Fruit fly (Drosophila melanogaster): ENCODE data around the gene eff.

eff gene

DNA sequence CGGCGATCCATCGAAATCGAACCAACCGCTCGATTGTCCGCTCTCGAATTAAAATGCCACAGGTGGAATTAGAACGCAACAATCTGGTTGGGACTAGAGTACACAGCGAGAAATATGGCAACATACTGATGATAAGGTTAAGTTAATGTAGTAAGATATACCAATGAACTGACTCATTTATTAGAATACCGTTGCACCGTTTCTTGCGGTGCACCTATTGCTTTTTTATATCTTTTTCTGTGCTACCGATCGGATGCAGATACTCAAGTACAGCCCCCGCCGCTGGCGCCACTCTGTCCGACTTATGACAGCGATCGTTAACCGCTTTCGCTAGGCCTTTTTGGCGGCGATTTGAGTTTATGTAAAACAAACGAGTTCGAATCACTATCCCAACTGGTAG lies 21.0 kb downstream of the eff start (continued):
- TF ChIP-seq prd (optimal IDR thresholded peaks at IDR 0.05) (no peak), prd (GFP tag; IDR thresholded peaks at IDR 0.05) (peak; percentile 30; the same call in 1 of the 3 replicates), pan (optimal IDR thresholded peaks at IDR 0.05) (no peak), pan (GFP tag; optimal IDR thresholded peaks at IDR 0.05 in 1 of 2, IDR thresholded peaks at IDR 0.05 in 1 of 2) (peak in 1 of 2 experiments; percentile 11), Adf1 (GFP tag; IDR thresholded peaks at IDR 0.05) (no peak), CG2889 (GFP tag; IDR thresholded peaks at IDR 0.05) (no peak), CG8281 (tag; optimal IDR thresholded peaks at IDR 0.05) (no peak), MTF-1 (GFP tag; optimal IDR thresholded peaks at IDR 0.05; ENCODE audit: borderline replicate concordance) (no peak), Hsf (GFP tag; optimal IDR thresholded peaks at IDR 0.05) (peak; percentile 33), CG10274 (GFP tag; optimal IDR thresholded peaks at IDR 0.05) (no peak), CG11723 (GFP tag; optimal IDR thresholded peaks at IDR 0.05) (no peak), Ets65A (GFP tag) (peak; percentile 8), CG12744 (GFP tag; optimal IDR thresholded peaks at IDR 0.05) (no peak), CG4360 (GFP tag; IDR thresholded peaks at IDR 0.05) (no peak), unc-4 (GFP tag; IDR thresholded peaks at IDR 0.05; ENCODE audit: partially characterized antibody) (no peak), sens (GFP tag) (peak; percentile 85), CG34376 (GFP tag; optimal IDR thresholded peaks at IDR 0.05) (no peak), sisA (GFP tag; IDR thresholded peaks at IDR 0.05) (0 out of 2 replicates have a peak, but pooled peaks have one; percentile 20), nmo (GFP tag; optimal IDR thresholded peaks at IDR 0.05) (peak; percentile 39), tin (GFP tag; optimal IDR thresholded peaks at IDR 0.05) (no peak), jumu (GFP tag; optimal IDR thresholded peaks at IDR 0.05) (no peak), tgo (GFP tag; IDR thresholded peaks at IDR 0.05) (no peak), ase (GFP tag; IDR thresholded peaks at IDR 0.05) (no peak), CG11085 (GFP tag; IDR thresholded peaks at IDR 0.05) (no peak), dmrt99B (tag; optimal IDR thresholded peaks at IDR 0.05) (peak; percentile 23), chm (GFP tag; IDR thresholded peaks at IDR 0.05) (no peak), dysf (GFP tag; IDR thresholded peaks at IDR 0.05) (0 out of 3 replicates have a peak, but pooled peaks have one; percentile 31), CG2120 (GFP tag; optimal IDR thresholded peaks at IDR 0.05) (peak; percentile 1), Ptx1 (GFP tag; IDR thresholded peaks at IDR 0.05) (peak; percentile 41; the same call in 1 of the 2 replicates), lbe (GFP tag; optimal IDR thresholded peaks at IDR 0.05) (no peak), so (GFP tag; IDR thresholded peaks at IDR 0.05) (0 out of 3 replicates have a peak, but pooled peaks have one; percentile 15), az2 (GFP tag; optimal IDR thresholded peaks at IDR 0.05) (no peak), D19A (tag; optimal IDR thresholded peaks at IDR 0.05) (no peak), CG7839 (tag; optimal IDR thresholded peaks at IDR 0.05) (peak; percentile 19), CG1792 (GFP tag; optimal IDR thresholded peaks at IDR 0.05) (no peak), sna (GFP tag; IDR thresholded peaks at IDR 0.05; ENCODE audit: partially characterized antibody) (no peak), zfh2 (GFP tag; optimal IDR thresholded peaks at IDR 0.05) (peak; percentile 8), dpn (GFP tag; optimal IDR thresholded peaks at IDR 0.05) (peak in 1 of 2 experiments; percentile 4), CG8388 (GFP tag; optimal IDR thresholded peaks at IDR 0.05) (no peak), E2f2 (GFP tag; IDR thresholded peaks at IDR 0.05) (peak; percentile 20; the same call in 1 of the 2 replicates), nom (GFP tag; optimal IDR thresholded peaks at IDR 0.05) (no peak), gsb (GFP tag; IDR thresholded peaks at IDR 0.05) (no peak), CkIIα-i1 (GFP tag; IDR thresholded peaks at IDR 0.05) (no peak), Dbx (GFP tag; IDR thresholded peaks at IDR 0.05) (no peak), Dip2 (GFP tag; IDR thresholded peaks at IDR 0.05) (no peak), Doc2 (GFP tag; IDR thresholded peaks at IDR 0.05) (no peak), CG14441 (GFP tag; IDR thresholded peaks at IDR 0.05) (no peak), vvl (GFP tag; IDR thresholded peaks at IDR 0.05) (peak; percentile 31; the same call in 1 of the 2 replicates), grn (GFP tag; optimal IDR thresholded peaks at IDR 0.05) (no peak), Xbp1 (GFP tag; optimal IDR thresholded peaks at IDR 0.05) (peak; percentile 42), CG12071 (GFP tag; optimal IDR thresholded peaks at IDR 0.05) (no peak), Optix (GFP tag; IDR thresholded peaks at IDR 0.05) (0 out of 3 replicates have a peak, but pooled peaks have one; percentile 33), bab2 (GFP tag; optimal IDR thresholded peaks at IDR 0.05) (no peak)

Data from whole organism, embryonic.